Fruit fly (Drosophila melanogaster) whole organism, embryonic: ENCODE measurements around the gene CG32816.

Experiments
- Adf1 ChIP-seq: fragments of 200-800 bp; sonication (Bioruptor generic); IDR thresholded peaks from 2 replicates; pipeline ENCODE4 v1.3.6; 2022; ENCODE audit warnings: missing biosample characterization, missing genetic modification characterization
- Bteb2 ChIP-seq: fragments of 200-800 bp; sonication (Bioruptor generic); optimal IDR thresholded peaks from 2 replicates; lab custom pipeline; 2016; ENCODE audit warnings: missing biosample characterization, missing genetic modification characterization
- CG10321 ChIP-seq: fragments of 200-800 bp; sonication (Bioruptor generic); IDR thresholded peaks from 2 replicates; pipeline ENCODE4 v1.3.6; 2022; ENCODE audit warnings: missing biosample characterization, missing genetic modification characterization
- CG10543 ChIP-seq: fragments of 200-800 bp; sonication (Bioruptor generic); optimal IDR thresholded peaks from 3 replicates; lab custom pipeline; 2017; ENCODE audit warnings: missing biosample characterization, mild to moderate bottlenecking, missing genetic modification characterization, moderate library complexity
- CG12659 ChIP-seq: fragments of 200-800 bp; sonication (Bioruptor generic); optimal IDR thresholded peaks from 3 replicates; lab custom pipeline; 2017; ENCODE audit warnings: mild to moderate bottlenecking, missing biosample characterization, missing genetic modification reagents, missing genetic modification characterization
- CG12769 ChIP-seq: fragments of 200-800 bp; sonication (Bioruptor generic); optimal IDR thresholded peaks from 2 replicates; lab custom pipeline; 2019; ENCODE audit warnings: missing biosample characterization, mild to moderate bottlenecking, missing genetic modification characterization, moderate library complexity
- CG14014 ChIP-seq: fragments of 200-800 bp; sonication (Bioruptor generic); IDR thresholded peaks from 2 replicates; pipeline ENCODE4 v1.3.6; 2022; ENCODE audit warnings: missing biosample characterization, missing genetic modification characterization
- CG15514 ChIP-seq: fragments of 200-800 bp; sonication (Bioruptor generic); optimal IDR thresholded peaks from 3 replicates; lab custom pipeline; 2017; ENCODE audit warnings: missing biosample characterization, missing genetic modification characterization, mild to moderate bottlenecking, moderate library complexity, missing genetic modification reagents
- CG16813 ChIP-seq: fragments of 200-800 bp; sonication (Bioruptor generic); IDR thresholded peaks from 3 replicates; pipeline ENCODE4 v1.3.6; 2022; ENCODE audit warnings: missing biosample characterization, missing genetic modification characterization; ENCODE audit not compliant: partially characterized antibody
- CG16863 ChIP-seq: fragments of 200-800 bp; sonication (Bioruptor generic); optimal IDR thresholded peaks from 3 replicates; lab custom pipeline; 2016; ENCODE audit warnings: missing biosample characterization, missing genetic modification characterization
- CG17328 ChIP-seq: fragments of 200-800 bp; sonication (Bioruptor generic); IDR thresholded peaks from 2 replicates; pipeline ENCODE4 v1.3.6; 2022; ENCODE audit warnings: missing biosample characterization, missing genetic modification characterization
- CG17359 ChIP-seq: fragments of 200-800 bp; sonication (Bioruptor generic); optimal IDR thresholded peaks from 3 replicates; lab custom pipeline; 2018; ENCODE audit warnings: missing biosample characterization, mild to moderate bottlenecking, missing genetic modification characterization, moderate library complexity
- CG1832 ChIP-seq: fragments of 200-800 bp; sonication (Bioruptor generic); optimal IDR thresholded peaks from 2 replicates; lab custom pipeline; 2017; ENCODE audit warnings: missing biosample characterization, mild to moderate bottlenecking, missing genetic modification characterization, inconsistent platforms
- CG2120 ChIP-seq: fragments of 200-800 bp; sonication (Bioruptor generic); optimal IDR thresholded peaks from 3 replicates; lab custom pipeline; 2016; ENCODE audit warnings: missing biosample characterization, missing genetic modification characterization
- CG2199 ChIP-seq: fragments of 200-800 bp; sonication (Bioruptor generic); IDR thresholded peaks from 3 replicates; pipeline ENCODE4 v1.3.6; 2022; ENCODE audit warnings: missing biosample characterization, missing genetic modification characterization
- CG3065 ChIP-seq: fragments of 200-800 bp; sonication (Bioruptor generic); optimal IDR thresholded peaks from 2 replicates; lab custom pipeline; 2016; ENCODE audit warnings: missing biosample characterization, missing genetic modification characterization
- CG32772 ChIP-seq: fragments of 200-800 bp; sonication (Bioruptor generic); IDR thresholded peaks from 2 replicates; pipeline ENCODE4 v1.3.6; 2022; ENCODE audit warnings: missing biosample characterization, missing genetic modification characterization
- CG5245 ChIP-seq: fragments of 200-800 bp; sonication (Bioruptor generic); optimal IDR thresholded peaks from 3 replicates; lab custom pipeline; 2016; ENCODE audit warnings: missing biosample characterization, missing genetic modification characterization
- CG6689 ChIP-seq: fragments of 200-800 bp; sonication (Bioruptor generic); IDR thresholded peaks from 2 replicates; pipeline ENCODE4 v1.3.6; 2022; ENCODE audit warnings: missing biosample characterization, missing genetic modification characterization
- CG6854 ChIP-seq: fragments of 200-800 bp; sonication (Bioruptor generic); optimal IDR thresholded peaks from 3 replicates; lab custom pipeline; 2017; ENCODE audit warnings: missing biosample characterization, mild to moderate bottlenecking, missing genetic modification characterization
- CG8281 ChIP-seq: fragments of 200-800 bp; sonication (Bioruptor generic); optimal IDR thresholded peaks from 2 replicates; lab custom pipeline; 2018; ENCODE audit warnings: missing biosample characterization, mild to moderate bottlenecking, missing genetic modification characterization, moderate library complexity
- CG8290 ChIP-seq, 3 experiments: fragments of 200-800 bp; sonication (Bioruptor generic); optimal IDR thresholded peaks; 2 replicates each; lab custom pipeline; 2016 to 2019; ENCODE audit warnings: missing biosample characterization in 3 of 3, missing genetic modification characterization in 3 of 3, mild to moderate bottlenecking in 2 of 3, moderate library complexity in 1 of 3
- CG8924 ChIP-seq: fragments of 200-800 bp; optimal IDR thresholded peaks from 3 replicates; lab custom pipeline; 2019; ENCODE audit warnings: missing biosample characterization, mild to moderate bottlenecking, missing genetic modification characterization, moderate library complexity
- D19A ChIP-seq: fragments of 200-800 bp; optimal IDR thresholded peaks from 3 replicates; lab custom pipeline; 2019; ENCODE audit warnings: missing biosample characterization, mild to moderate bottlenecking, missing genetic modification characterization, moderate library complexity
- Dll ChIP-seq: fragments of 200-800 bp; sonication (Bioruptor generic); IDR thresholded peaks from 4 replicates; pipeline ENCODE4 v1.3.6; 2022; ENCODE audit warnings: missing biosample characterization, missing genetic modification characterization; ENCODE audit not compliant: partially characterized antibody
- Dp ChIP-seq: fragments of 200-800 bp; sonication (Bioruptor generic); optimal IDR thresholded peaks from 2 replicates; lab custom pipeline; 2018; ENCODE audit warnings: missing biosample characterization, mild to moderate bottlenecking, missing genetic modification characterization, moderate library complexity
- HLHmδ ChIP-seq: fragments of 200-800 bp; sonication (Bioruptor generic); optimal IDR thresholded peaks from 2 replicates; lab custom pipeline; 2018; ENCODE audit warnings: missing biosample characterization, mild to moderate bottlenecking, missing genetic modification characterization, moderate library complexity
- Hmr ChIP-seq: fragments of 200-800 bp; sonication (Bioruptor generic); optimal IDR thresholded peaks from 3 replicates; lab custom pipeline; 2017; ENCODE audit warnings: mild to moderate bottlenecking, missing biosample characterization, missing genetic modification reagents, missing genetic modification characterization
- Hsf ChIP-seq: fragments of 200-800 bp; sonication (Bioruptor generic); optimal IDR thresholded peaks from 3 replicates; lab custom pipeline; 2016; ENCODE audit warnings: missing biosample characterization, missing genetic modification characterization
- Scr ChIP-seq: fragments of 200-800 bp; sonication (Bioruptor generic); IDR thresholded peaks from 2 replicates; pipeline ENCODE4 v1.3.6; 2022; ENCODE audit warnings: missing biosample characterization, missing genetic modification characterization; ENCODE audit not compliant: partially characterized antibody
- ara ChIP-seq: fragments of 200-800 bp; sonication (Bioruptor generic); IDR thresholded peaks from 2 replicates; pipeline ENCODE4 v1.3.6; 2022; ENCODE audit warnings: missing biosample characterization, missing genetic modification characterization
- ase ChIP-seq: fragments of 200-800 bp; sonication (Bioruptor generic); IDR thresholded peaks from 3 replicates; pipeline ENCODE4 v1.3.6; 2022; ENCODE audit warnings: missing biosample characterization, missing genetic modification characterization
- br ChIP-seq: fragments of >200 bp; optimal IDR thresholded peaks from 2 replicates; lab custom pipeline; 2017
- chm ChIP-seq: fragments of 200-800 bp; sonication (Bioruptor generic); IDR thresholded peaks from 2 replicates; pipeline ENCODE4 v1.3.6; 2022; ENCODE audit warnings: missing biosample characterization, missing genetic modification characterization
- insv ChIP-seq, 2 experiments: fragments of 200-800 bp; sonication (Bioruptor generic); optimal IDR thresholded peaks; 3 replicates each; lab custom pipeline; 2016 to 2018; ENCODE audit warnings: missing biosample characterization in 2 of 2, missing genetic modification characterization in 2 of 2
- nom ChIP-seq: fragments of 200-800 bp; sonication (Bioruptor generic); optimal IDR thresholded peaks from 2 replicates; lab custom pipeline; 2017; ENCODE audit warnings: missing biosample characterization, missing genetic modification characterization, mild to moderate bottlenecking, moderate library complexity, missing genetic modification reagents
- pho ChIP-seq: fragments of 200-800 bp; sonication (Bioruptor generic); optimal IDR thresholded peaks from 2 replicates; lab custom pipeline; 2016; ENCODE audit warnings: missing biosample characterization, missing genetic modification characterization
- phol ChIP-seq: fragments of 200-800 bp; sonication (Bioruptor generic); optimal IDR thresholded peaks from 3 replicates; lab custom pipeline; 2018; ENCODE audit warnings: missing biosample characterization, mild to moderate bottlenecking, missing genetic modification characterization, moderate library complexity
- seq ChIP-seq: fragments of 200-800 bp; sonication (Bioruptor generic); IDR thresholded peaks from 2 replicates; pipeline ENCODE4 v1.3.6; 2022; ENCODE audit warnings: missing biosample characterization, missing genetic modification characterization
- slbo ChIP-seq: fragments of 200-800 bp; sonication (Bioruptor generic); IDR thresholded peaks from 2 replicates; pipeline ENCODE4 v1.3.6; 2022; ENCODE audit warnings: missing biosample characterization, missing genetic modification characterization
- so ChIP-seq: fragments of 200-800 bp; sonication (Bioruptor generic); IDR thresholded peaks from 3 replicates; pipeline ENCODE4 v1.3.6; 2022; ENCODE audit warnings: missing biosample characterization, missing genetic modification characterization
- sob ChIP-seq: fragments of 200-800 bp; sonication (Bioruptor generic); IDR thresholded peaks from 2 replicates; pipeline ENCODE4 v1.3.6; 2022; ENCODE audit warnings: missing biosample characterization, missing genetic modification characterization
- sr ChIP-seq: fragments of 200-800 bp; sonication (Bioruptor generic); IDR thresholded peaks from 3 replicates; pipeline ENCODE4 v1.3.6; 2022; ENCODE audit warnings: missing biosample characterization, missing genetic modification characterization
- stwl ChIP-seq: fragments of 200-800 bp; sonication (Bioruptor generic); optimal IDR thresholded peaks from 3 replicates; lab custom pipeline; 2018; ENCODE audit warnings: missing biosample characterization, mild to moderate bottlenecking, missing genetic modification characterization, moderate library complexity
- sug ChIP-seq: fragments of 200-800 bp; optimal IDR thresholded peaks from 2 replicates; lab custom pipeline; 2019; ENCODE audit warnings: missing biosample characterization, mild to moderate bottlenecking, missing genetic modification characterization, moderate library complexity
- tll ChIP-seq, 2 experiments: fragments of 200-800 bp in 1 of 2; fragments of >200 bp in 1 of 2; sonication (Bioruptor generic) in 1 of 2; optimal IDR thresholded peaks; 2 replicates each; lab custom pipeline; 2017 to 2019; ENCODE audit warnings: missing biosample characterization in 2 of 2, missing genetic modification characterization in 2 of 2, mild to moderate bottlenecking in 1 of 2, moderate library complexity in 1 of 2
- wek ChIP-seq: fragments of 200-800 bp; sonication (Bioruptor generic); optimal IDR thresholded peaks from 3 replicates; lab custom pipeline; 2018; ENCODE audit warnings: missing biosample characterization, mild to moderate bottlenecking, missing genetic modification characterization, moderate library complexity
- z ChIP-seq: fragments of 200-800 bp; sonication (Bioruptor generic); IDR thresholded peaks from 3 replicates; pipeline ENCODE4 v1.3.6; 2022; ENCODE audit warnings: missing biosample characterization, missing genetic modification characterization
- zen2 ChIP-seq: fragments of 200-800 bp; sonication (Bioruptor generic); IDR thresholded peaks from 3 replicates; pipeline ENCODE4 v1.3.6; 2022; ENCODE audit warnings: missing biosample characterization, missing genetic modification characterization; ENCODE audit not compliant: partially characterized antibody
- zfh1 ChIP-seq: fragments of 200-800 bp; sonication (Bioruptor generic); IDR thresholded peaks from 3 replicates; pipeline ENCODE4 v1.3.6; 2022; ENCODE audit warnings: missing biosample characterization, missing genetic modification characterization

CG32816 gene

DNA sequence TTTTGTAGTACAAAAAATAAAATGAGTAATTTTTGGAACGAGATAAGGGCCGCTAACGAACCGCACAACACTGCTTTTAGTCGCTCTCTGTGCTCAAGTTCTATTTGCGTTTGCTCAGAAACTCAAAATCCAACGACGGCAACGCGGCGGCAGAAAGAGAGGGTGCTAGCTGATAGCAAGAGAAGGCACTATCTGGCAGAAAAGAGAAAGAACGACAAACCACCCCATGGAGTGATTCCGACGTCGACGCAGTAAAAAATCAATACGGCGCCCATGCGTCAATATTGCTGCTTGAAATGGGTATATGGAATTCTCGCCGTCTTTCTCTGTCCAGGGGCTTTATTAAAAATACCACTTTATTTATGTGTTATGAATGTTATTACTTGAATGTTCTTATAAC lies 194.5 kb downstream of the CG32816 start (continued):
- TF ChIP-seq CG12659 (GFP tag; lab: Kevin White, UChicago) (peak; percentile 5), Hmr (GFP tag; lab: Kevin White, UChicago) (peak; percentile 22), CG17328 (GFP tag; lab: Robert Waterston, UW) (0 out of 2 replicates have a peak, but pooled peaks have one; percentile 14), phol (tag; lab: Kevin White, UChicago) (no peak), HLHmδ (GFP tag; lab: Kevin White, UChicago) (peak; percentile 11), seq (GFP tag; lab: Robert Waterston, UW) (peak; percentile 65; the same call in 1 of the 2 replicates), Dp (no peak), ase (GFP tag; lab: Robert Waterston, UW) (no peak), sr (GFP tag; lab: Robert Waterston, UW) (no peak), so (0 out of 3 replicates have a peak, but pooled peaks have one; percentile 31), Hsf (no peak), CG2199 (GFP tag; lab: Robert Waterston, UW) (peak; percentile 76; the same call in 2 of the 3 replicates), pho (GFP tag; lab: Kevin White, UChicago) (no peak), CG10321 (GFP tag; lab: Robert Waterston, UW) (peak; percentile 67), CG8290 (GFP tag; optimal IDR thresholded peaks at IDR 0.05; lab: Kevin White, UChicago) (peak; percentile 42), CG8290 (tag; optimal IDR thresholded peaks at IDR 0.05; lab: Kevin White, UChicago) (peak; percentile 49 to 63), CG6689 (GFP tag; lab: Robert Waterston, UW) (0 out of 2 replicates have a peak, but pooled peaks have one; percentile 11), zfh1 (GFP tag; lab: Robert Waterston, UW) (peak; percentile 31; the same call in 1 of the 3 replicates), CG14014 (no peak), CG16863 (GFP tag; lab: Kevin White, UChicago) (no peak), CG12769 (peak; percentile 13), CG17359 (no peak), sob (GFP tag; lab: Robert Waterston, UW) (0 out of 2 replicates have a peak, but pooled peaks have one; percentile 38), nom (GFP tag; lab: Kevin White, UChicago) (no peak), CG8281 (peak; percentile 57), wek (GFP tag; lab: Kevin White, UChicago) (peak; percentile 22), CG2120 (GFP tag; lab: Kevin White, UChicago) (peak; percentile 5), Adf1 (GFP tag; lab: Robert Waterston, UW) (peak; percentile 69), ara (GFP tag; lab: Robert Waterston, UW) (no peak), CG15514 (GFP tag; lab: Kevin White, UChicago) (peak; percentile 8), Dll (GFP tag; lab: Robert Waterston, UW) (0 out of 4 replicates have a peak, but pooled peaks have one; percentile 25), zen2 (GFP tag; lab: Robert Waterston, UW) (no peak), Bteb2 (GFP tag; lab: Kevin White, UChicago) (no peak), stwl (tag; lab: Kevin White, UChicago) (peak; percentile 13), CG3065 (GFP tag; lab: Kevin White, UChicago) (no peak), CG6854 (GFP tag; lab: Kevin White, UChicago) (no peak), CG32772 (GFP tag; lab: Robert Waterston, UW) (no peak), tll (GFP tag; optimal IDR thresholded peaks at IDR 0.05; lab: Kevin White, UChicago) (no peak), CG1832 (GFP tag; lab: Kevin White, UChicago) (peak; percentile 87), Scr (GFP tag; lab: Robert Waterston, UW) (0 out of 2 replicates have a peak, but pooled peaks have one; percentile 26), chm (GFP tag; lab: Robert Waterston, UW) (peak; percentile 70; the same call in 1 of the 2 replicates), z (GFP tag; lab: Robert Waterston, UW) (peak; percentile 84), D19A (no peak), slbo (GFP tag; lab: Robert Waterston, UW) (no peak), CG16813 (no peak), CG5245 (no peak), sug (tag; lab: Kevin White, UChicago) (peak; percentile 50), CG10543 (GFP tag; lab: Kevin White, UChicago) (peak; percentile 26), CG8924 (tag; lab: Kevin White, UChicago) (peak; percentile 4), br (lab: Kevin White, UChicago) (no peak), insv (GFP tag; optimal IDR thresholded peaks at IDR 0.05; lab: Kevin White, UChicago) (peak in 1 of 2 experiments; percentile 11)
